Fruit fly (Drosophila melanogaster): ENCODE data around the gene CG1622.
A peak's percentile ranks its signal among the peaks of the same experiment; 100 is the strongest.

The CG1622 gene

dm6 chrX:13332702-13333243 lies 35.9 kb downstream of the CG1622 start:
- no peak for TF ChIP-seq Abd-B (GFP tag; optimal IDR thresholded peaks at IDR 0.05)
- peak in 1 of 2 experiments; percentile 46 for TF ChIP-seq foxo (GFP tag; optimal IDR thresholded peaks at IDR 0.05)
- TF ChIP-seq lola (GFP tag; optimal IDR thresholded peaks at IDR 0.05) = no peak
- peak; percentile 63 for TF ChIP-seq fru (GFP tag; optimal IDR thresholded peaks at IDR 0.05)
- no peak for TF ChIP-seq Jra (GFP tag; optimal IDR thresholded peaks at IDR 0.05)
- peak; percentile 41 for TF ChIP-seq HLH106 (tag; optimal IDR thresholded peaks at IDR 0.05)
- TF ChIP-seq woc (GFP tag; optimal IDR thresholded peaks at IDR 0.05) = peak; percentile 74
- TF ChIP-seq Sp1 (GFP tag; optimal IDR thresholded peaks at IDR 0.05) = peak; percentile 25
- peak; percentile 37 for TF ChIP-seq br (GFP tag; optimal IDR thresholded peaks at IDR 0.05)
- no peak for TF ChIP-seq Rel (GFP tag; optimal IDR thresholded peaks at IDR 0.05)
- TF ChIP-seq Rel (tag; optimal IDR thresholded peaks at IDR 0.05) = no peak
- TF ChIP-seq Hr78 (GFP tag; optimal IDR thresholded peaks at IDR 0.05) = no peak
- peak; percentile 27 for TF ChIP-seq ey (GFP tag; optimal IDR thresholded peaks at IDR 0.05)
- TF ChIP-seq sage (GFP tag; optimal IDR thresholded peaks at IDR 0.05) = no peak
- TF ChIP-seq OdsH (GFP tag; optimal IDR thresholded peaks at IDR 0.05) = peak; percentile 34
- no peak for TF ChIP-seq psq (GFP tag; optimal IDR thresholded peaks at IDR 0.05)
- TF ChIP-seq rgr (GFP tag; optimal IDR thresholded peaks at IDR 0.05) = peak; percentile 5
- peak; percentile 41 for TF ChIP-seq h (GFP tag; optimal IDR thresholded peaks at IDR 0.05)

dm6 chrX:13334434-13335146 lies 37.7 kb downstream of the CG1622 start:
- TF ChIP-seq rgr (GFP tag; optimal IDR thresholded peaks at IDR 0.05) = peak; percentile 78
- TF ChIP-seq dsf (GFP tag; optimal IDR thresholded peaks at IDR 0.05; ENCODE audit: borderline replicate concordance) = no peak
- peak; percentile 36 for TF ChIP-seq Jra (GFP tag; optimal IDR thresholded peaks at IDR 0.05)
- TF ChIP-seq usp (GFP tag; optimal IDR thresholded peaks at IDR 0.05) = no peak
- peak; percentile 52 for TF ChIP-seq brk (GFP tag; optimal IDR thresholded peaks at IDR 0.05)
- no peak for TF ChIP-seq Vsx2 (GFP tag; optimal IDR thresholded peaks at IDR 0.05; ENCODE audit: partially characterized antibody)
- TF ChIP-seq woc (GFP tag; optimal IDR thresholded peaks at IDR 0.05) = peak; percentile 23
- peak; percentile 63 for TF ChIP-seq tai (GFP tag; optimal IDR thresholded peaks at IDR 0.05)
- TF ChIP-seq GATAd (GFP tag; optimal IDR thresholded peaks at IDR 0.05) = peak; percentile 70
- TF ChIP-seq h (GFP tag; optimal IDR thresholded peaks at IDR 0.05) = peak; percentile 60
- no peak for TF ChIP-seq psq (GFP tag; optimal IDR thresholded peaks at IDR 0.05)
- peak; percentile 34 for TF ChIP-seq HLH106 (tag; optimal IDR thresholded peaks at IDR 0.05)
- no peak for TF ChIP-seq Rel (GFP tag; optimal IDR thresholded peaks at IDR 0.05)
- TF ChIP-seq Rel (tag; optimal IDR thresholded peaks at IDR 0.05) = peak; percentile 32
- no peak for TF ChIP-seq CG9705 (GFP tag; optimal IDR thresholded peaks at IDR 0.05)
- TF ChIP-seq Sp1 (GFP tag; optimal IDR thresholded peaks at IDR 0.05) = peak; percentile 30
- TF ChIP-seq dmrt93B (GFP tag; optimal IDR thresholded peaks at IDR 0.05) = no peak
- TF ChIP-seq Myc (optimal IDR thresholded peaks at IDR 0.05) = peak; percentile 58
- TF ChIP-seq ey (GFP tag; optimal IDR thresholded peaks at IDR 0.05) = peak; percentile 55
- no peak for TF ChIP-seq Dfd (GFP tag; optimal IDR thresholded peaks at IDR 0.05)
- peak; percentile 68 for TF ChIP-seq Hr83 (GFP tag; optimal IDR thresholded peaks at IDR 0.05; ENCODE audit: poor library complexity, severe bottlenecking)
- TF ChIP-seq CG32264 (GFP tag; optimal IDR thresholded peaks at IDR 0.05) = no peak
- TF ChIP-seq Hr78 (GFP tag; optimal IDR thresholded peaks at IDR 0.05) = no peak
- TF ChIP-seq OdsH (GFP tag; optimal IDR thresholded peaks at IDR 0.05) = peak; percentile 39
- TF ChIP-seq br (GFP tag; optimal IDR thresholded peaks at IDR 0.05) = peak; percentile 47
- TF ChIP-seq jim (GFP tag; optimal IDR thresholded peaks at IDR 0.05) = no peak
- TF ChIP-seq fru (GFP tag; optimal IDR thresholded peaks at IDR 0.05) = peak; percentile 64
- peak; percentile 79 for TF ChIP-seq Hnf4 (GFP tag; optimal IDR thresholded peaks at IDR 0.05)
- peak in 1 of 2 experiments; percentile 75 for TF ChIP-seq foxo (GFP tag; optimal IDR thresholded peaks at IDR 0.05)
- TF ChIP-seq pan (optimal IDR thresholded peaks at IDR 0.05) = no peak

dm6 chrX:13337454-13337853 lies 40.6 kb downstream of the CG1622 start, which contains the start of gene RpS15Aa:
TSS of gene RpS15Aa (minus strand) at chrX:13337705.
- TF ChIP-seq Jra (GFP tag; optimal IDR thresholded peaks at IDR 0.05) (peak; percentile 6), jim (GFP tag; optimal IDR thresholded peaks at IDR 0.05) (no peak), brk (GFP tag; optimal IDR thresholded peaks at IDR 0.05) (no peak), Hnf4 (GFP tag; optimal IDR thresholded peaks at IDR 0.05) (peak; percentile 37), Rel (GFP tag; optimal IDR thresholded peaks at IDR 0.05) (no peak), Rel (tag; optimal IDR thresholded peaks at IDR 0.05) (peak; percentile 57), h (GFP tag; optimal IDR thresholded peaks at IDR 0.05) (peak; percentile 47), pan (optimal IDR thresholded peaks at IDR 0.05) (no peak), ey (GFP tag; optimal IDR thresholded peaks at IDR 0.05) (no peak), CG9705 (GFP tag; optimal IDR thresholded peaks at IDR 0.05) (peak; percentile 85), tai (GFP tag; optimal IDR thresholded peaks at IDR 0.05) (no peak), br (GFP tag; optimal IDR thresholded peaks at IDR 0.05) (peak; percentile 54), HLH106 (tag; optimal IDR thresholded peaks at IDR 0.05) (peak; percentile 70), Hr83 (GFP tag; optimal IDR thresholded peaks at IDR 0.05; ENCODE audit: poor library complexity, severe bottlenecking) (peak; percentile 89), Mio (GFP tag; optimal IDR thresholded peaks at IDR 0.05) (peak; percentile 25), lola (GFP tag; optimal IDR thresholded peaks at IDR 0.05) (no peak), rgr (GFP tag; optimal IDR thresholded peaks at IDR 0.05) (peak; percentile 73), fru (GFP tag; optimal IDR thresholded peaks at IDR 0.05) (peak; percentile 47), Sp1 (GFP tag; optimal IDR thresholded peaks at IDR 0.05) (peak; percentile 78), woc (GFP tag; optimal IDR thresholded peaks at IDR 0.05) (no peak), sv (GFP tag; optimal IDR thresholded peaks at IDR 0.05) (peak; percentile 65), dmrt93B (GFP tag; optimal IDR thresholded peaks at IDR 0.05) (peak; percentile 87), CG32264 (GFP tag; optimal IDR thresholded peaks at IDR 0.05) (no peak), OdsH (GFP tag; optimal IDR thresholded peaks at IDR 0.05) (peak; percentile 24), sage (GFP tag; optimal IDR thresholded peaks at IDR 0.05) (no peak), foxo (GFP tag; optimal IDR thresholded peaks at IDR 0.05) (peak in 1 of 2 experiments; percentile 65)

Data from whole organism, wandering third instar larva.